Fruit fly (Drosophila melanogaster): ENCODE data around the gene CG10163.

- no peak for TF ChIP-seq chinmo (GFP tag; IDR thresholded peaks at IDR 0.05; ENCODE audit: partially characterized antibody)
- no peak for TF ChIP-seq Hey (tag; optimal IDR thresholded peaks at IDR 0.05)
- TF ChIP-seq D19B (GFP tag; optimal IDR thresholded peaks at IDR 0.05) = no peak
- peak; percentile 55; the same call in 1 of the 2 replicates for TF ChIP-seq CG11085 (GFP tag; IDR thresholded peaks at IDR 0.05)
- peak; percentile 63 for TF ChIP-seq CG11504 (tag; optimal IDR thresholded peaks at IDR 0.05)
- TF ChIP-seq ind (GFP tag; optimal IDR thresholded peaks at IDR 0.05) = peak; percentile 43
- TF ChIP-seq ab (GFP tag; optimal IDR thresholded peaks at IDR 0.05) = peak; percentile 21
- peak; percentile 70 for TF ChIP-seq sob (GFP tag; IDR thresholded peaks at IDR 0.05)
- no peak for TF ChIP-seq tio (GFP tag; optimal IDR thresholded peaks at IDR 0.05)
- 0 out of 2 replicates have a peak, but pooled peaks have one; percentile 14 for TF ChIP-seq HLH3B (GFP tag; IDR thresholded peaks at IDR 0.05)
These were observed 5.6 kb upstream of the CG10163 start for dm6 chr3L:6263896-6264841.
